Fruit fly (Drosophila melanogaster) whole organism, prepupa: Measurements from ENCODE around the gene dlp.

Source experiments
- CG10631 ChIP-seq: fragments of 200-800 bp; sonication (Bioruptor generic); optimal IDR thresholded peaks from 2 replicates; lab custom pipeline; 2016; ENCODE audit warnings: missing biosample characterization, missing genetic modification characterization
- CG11294 ChIP-seq: fragments of 200-800 bp; sonication (Bioruptor generic); IDR thresholded peaks from 2 replicates; pipeline ENCODE4 v1.3.6; 2022; ENCODE audit warnings: missing biosample characterization, missing genetic modification characterization
- CG11902 ChIP-seq: fragments of 200-800 bp; sonication (Bioruptor generic); optimal IDR thresholded peaks from 3 replicates; lab custom pipeline; 2016; ENCODE audit warnings: missing biosample characterization, missing genetic modification characterization
- CG15336 ChIP-seq: fragments of 200-800 bp; sonication (Bioruptor generic); IDR thresholded peaks from 2 replicates; pipeline ENCODE4 v1.3.6; 2022; ENCODE audit warnings: missing biosample characterization, missing genetic modification characterization
- CG1621 ChIP-seq: fragments of 200-800 bp; sonication (Bioruptor generic); optimal IDR thresholded peaks from 3 replicates; lab custom pipeline; 2018; ENCODE audit warnings: missing biosample characterization, mild to moderate bottlenecking, missing genetic modification characterization
- CG3032 ChIP-seq: fragments of 200-800 bp; optimal IDR thresholded peaks from 2 replicates; lab custom pipeline; 2019; ENCODE audit warnings: missing biosample characterization, mild to moderate bottlenecking, missing genetic modification characterization, moderate library complexity
- CG31627 ChIP-seq: fragments of 200-800 bp; sonication (Bioruptor generic); optimal IDR thresholded peaks from 3 replicates; lab custom pipeline; 2016; ENCODE audit warnings: missing biosample characterization, missing genetic modification characterization
- CG32006 ChIP-seq: fragments of 200-800 bp; sonication (Bioruptor generic); optimal IDR thresholded peaks from 3 replicates; lab custom pipeline; 2017; ENCODE audit warnings: missing biosample characterization, mild to moderate bottlenecking, missing genetic modification characterization
- CG34406 ChIP-seq: fragments of 200-800 bp; sonication (Bioruptor generic); optimal IDR thresholded peaks from 3 replicates; lab custom pipeline; 2016; ENCODE audit warnings: missing biosample characterization, missing genetic modification characterization
- CG3919 ChIP-seq: fragments of 200-800 bp; sonication (Bioruptor generic); optimal IDR thresholded peaks from 3 replicates; lab custom pipeline; 2016; ENCODE audit warnings: missing biosample characterization, missing genetic modification characterization
- CG6276 ChIP-seq: fragments of 200-800 bp; sonication (Bioruptor generic); optimal IDR thresholded peaks from 2 replicates; lab custom pipeline; 2017; ENCODE audit warnings: missing biosample characterization, mild to moderate bottlenecking, missing genetic modification characterization
- CG6792 ChIP-seq: fragments of 200-800 bp; sonication (Bioruptor generic); optimal IDR thresholded peaks from 3 replicates; lab custom pipeline; 2016; ENCODE audit warnings: missing biosample characterization, missing genetic modification characterization
- CG6808 ChIP-seq: fragments of 200-800 bp; sonication (Bioruptor generic); optimal IDR thresholded peaks from 3 replicates; lab custom pipeline; 2017; ENCODE audit warnings: missing biosample characterization, missing genetic modification characterization, mild to moderate bottlenecking, moderate library complexity, missing genetic modification reagents
- CG6854 ChIP-seq: fragments of 200-800 bp; sonication (Bioruptor generic); optimal IDR thresholded peaks from 2 replicates; lab custom pipeline; 2017; ENCODE audit warnings: missing biosample characterization, mild to moderate bottlenecking, missing genetic modification characterization
- CG7368 ChIP-seq: fragments of 200-800 bp; sonication (Bioruptor generic); optimal IDR thresholded peaks from 3 replicates; lab custom pipeline; 2016; ENCODE audit warnings: missing biosample characterization, missing genetic modification characterization
- CG8119 ChIP-seq: fragments of 200-800 bp; sonication (Bioruptor generic); IDR thresholded peaks from 3 replicates; pipeline ENCODE4 v1.3.6; 2022; ENCODE audit warnings: missing biosample characterization, missing genetic modification characterization
- CG8319 ChIP-seq: fragments of 200-800 bp; sonication (Bioruptor generic); optimal IDR thresholded peaks from 3 replicates; lab custom pipeline; 2016; ENCODE audit warnings: missing biosample characterization, missing genetic modification characterization
- CG8632 ChIP-seq: fragments of 200-800 bp; sonication (Bioruptor generic); optimal IDR thresholded peaks from 3 replicates; lab custom pipeline; 2016; ENCODE audit warnings: missing biosample characterization, missing genetic modification characterization
- CG9139 ChIP-seq: fragments of 200-800 bp; sonication (Bioruptor generic); optimal IDR thresholded peaks from 3 replicates; lab custom pipeline; 2017; ENCODE audit warnings: missing biosample characterization, mild to moderate bottlenecking, missing genetic modification characterization
- Ets21C ChIP-seq: fragments of 200-800 bp; sonication (Bioruptor generic); optimal IDR thresholded peaks from 3 replicates; lab custom pipeline; 2016; ENCODE audit warnings: missing biosample characterization, missing genetic modification characterization
- Ets96B ChIP-seq: fragments of 200-800 bp; optimal IDR thresholded peaks from 2 replicates; lab custom pipeline; 2019; ENCODE audit warnings: missing biosample characterization, mild to moderate bottlenecking, missing genetic modification characterization, moderate library complexity
- Lpt ChIP-seq: fragments of 200-800 bp; sonication (Bioruptor generic); optimal IDR thresholded peaks from 3 replicates; lab custom pipeline; 2016; ENCODE audit warnings: missing biosample characterization, missing genetic modification characterization
- Met ChIP-seq: fragments of 200-800 bp; sonication (Bioruptor generic); optimal IDR thresholded peaks from 3 replicates; lab custom pipeline; 2016; ENCODE audit warnings: missing biosample characterization, missing genetic modification characterization
- Sox102F ChIP-seq: fragments of 200-800 bp; sonication (Bioruptor generic); optimal IDR thresholded peaks from 2 replicates; lab custom pipeline; 2016; ENCODE audit warnings: missing biosample characterization, mild to moderate bottlenecking, missing genetic modification characterization
- Sox14 ChIP-seq: fragments of 200-800 bp; sonication (Bioruptor generic); optimal IDR thresholded peaks from 3 replicates; lab custom pipeline; 2016; ENCODE audit warnings: missing biosample characterization, missing genetic modification characterization
- Sox15 ChIP-seq: fragments of 200-800 bp; sonication (Bioruptor generic); optimal IDR thresholded peaks from 3 replicates; lab custom pipeline; 2016; ENCODE audit warnings: missing biosample characterization, missing genetic modification characterization
- achi ChIP-seq: fragments of 200-800 bp; sonication (Bioruptor generic); optimal IDR thresholded peaks from 3 replicates; lab custom pipeline; 2016; ENCODE audit warnings: missing biosample characterization, missing genetic modification characterization
- cyc ChIP-seq: fragments of 200-800 bp; sonication (Bioruptor generic); optimal IDR thresholded peaks from 3 replicates; lab custom pipeline; 2016; ENCODE audit warnings: missing biosample characterization, missing genetic modification characterization
- dac ChIP-seq: fragments of 200-800 bp; sonication (Bioruptor generic); optimal IDR thresholded peaks from 2 replicates; lab custom pipeline; 2017; ENCODE audit warnings: missing biosample characterization, mild to moderate bottlenecking, missing genetic modification characterization
- esn ChIP-seq: fragments of 200-800 bp; sonication (Bioruptor generic); optimal IDR thresholded peaks from 2 replicates; lab custom pipeline; 2016; ENCODE audit warnings: missing biosample characterization, mild to moderate bottlenecking, missing genetic modification characterization, moderate library complexity
- fd59A ChIP-seq: fragments of 200-800 bp; sonication (Bioruptor generic); optimal IDR thresholded peaks from 2 replicates; lab custom pipeline; 2017; ENCODE audit warnings: missing biosample characterization, mild to moderate bottlenecking, missing genetic modification characterization, missing genetic modification reagents
- fkh ChIP-seq: fragments of 200-800 bp; sonication (Bioruptor generic); optimal IDR thresholded peaks from 3 replicates; lab custom pipeline; 2017; ENCODE audit warnings: missing biosample characterization, mild to moderate bottlenecking, missing genetic modification characterization, moderate library complexity
- net ChIP-seq: fragments of 200-800 bp; sonication (Bioruptor generic); optimal IDR thresholded peaks from 3 replicates; lab custom pipeline; 2016; ENCODE audit warnings: missing biosample characterization, missing genetic modification characterization
- pdm3 ChIP-seq: fragments of 200-800 bp; sonication (Bioruptor generic); optimal IDR thresholded peaks from 3 replicates; lab custom pipeline; 2016; ENCODE audit warnings: missing biosample characterization, missing genetic modification characterization
- ss ChIP-seq, 2 experiments: fragments of 200-800 bp; sonication (Bioruptor generic); optimal IDR thresholded peaks; 2 replicates in 1 of 2; 3 replicates in 1 of 2; lab custom pipeline; 2017 to 2018; ENCODE audit warnings: mild to moderate bottlenecking in 2 of 2, missing biosample characterization in 2 of 2, missing genetic modification characterization in 2 of 2, moderate library complexity in 1 of 2
- topi ChIP-seq: fragments of 200-800 bp; sonication (Bioruptor generic); optimal IDR thresholded peaks from 3 replicates; lab custom pipeline; 2016; ENCODE audit warnings: missing biosample characterization, missing genetic modification characterization
- vri ChIP-seq: fragments of 200-800 bp; sonication (Bioruptor generic); optimal IDR thresholded peaks from 3 replicates; lab custom pipeline; 2016; ENCODE audit warnings: missing biosample characterization, mild to moderate bottlenecking, missing genetic modification characterization

The dlp gene

dm6 chr3L:14686251-14686650 lies 53.9 kb downstream of the dlp start:
- no peak for TF ChIP-seq CG8119 (GFP tag; lab: Robert Waterston, UW)
- no peak for TF ChIP-seq CG3919 (GFP tag; lab: Kevin White, UChicago)
- TF ChIP-seq CG9139, result no peak
- TF ChIP-seq vri (GFP tag; lab: Kevin White, UChicago), result no peak

- no peak for TF ChIP-seq CG6792
- TF ChIP-seq CG32006 (GFP tag; lab: Kevin White, UChicago), result no peak
- TF ChIP-seq topi (GFP tag; lab: Kevin White, UChicago), result no peak
- TF ChIP-seq CG8119 (GFP tag; lab: Robert Waterston, UW), result no peak
- TF ChIP-seq CG1621 (tag; lab: Kevin White, UChicago), result no peak
- no peak for TF ChIP-seq net (GFP tag; lab: Kevin White, UChicago)
- no peak for TF ChIP-seq CG10631 (GFP tag; lab: Kevin White, UChicago)
- TF ChIP-seq cyc, result no peak
- TF ChIP-seq CG9139, result no peak
- no peak for TF ChIP-seq Sox15 (GFP tag; lab: Kevin White, UChicago)
- TF ChIP-seq CG6854 (GFP tag; lab: Kevin White, UChicago), result no peak
- no peak for TF ChIP-seq Lpt (GFP tag; lab: Kevin White, UChicago)
Observed at dm6 chr3L:14691047-14691446, 58.6 kb downstream of the dlp start, which contains the start of gene gdrd. Gene gdrd (plus strand): TSS chr3L:14691347.

- TF ChIP-seq topi (GFP tag; lab: Kevin White, UChicago), result no peak
- no peak for TF ChIP-seq Sox102F (GFP tag; lab: Kevin White, UChicago)
- TF ChIP-seq esn, result no peak
- no peak for TF ChIP-seq dac
- no peak for TF ChIP-seq achi (GFP tag; lab: Kevin White, UChicago)
- no peak for TF ChIP-seq Ets96B (tag; lab: Kevin White, UChicago)
- no peak for TF ChIP-seq CG31627 (GFP tag; lab: Kevin White, UChicago)
- TF ChIP-seq CG34406, result no peak
- no peak for TF ChIP-seq CG10631 (GFP tag; lab: Kevin White, UChicago)
Observed at dm6 chr3L:14697005-14697404, 64.6 kb downstream of the dlp start, which contains the start of gene CG13474. Gene CG13474 (minus strand): TSS chr3L:14697105.

dm6 chr3L:14701578-14701977 lies 69.2 kb downstream of the dlp start, which contains the start of gene CG17177:
Gene CG17177 (minus strand): TSS chr3L:14701678.
- TF ChIP-seq CG8632 (GFP tag; lab: Kevin White, UChicago) (no peak), CG11294 (no peak), CG7368 (no peak), Lpt (GFP tag; lab: Kevin White, UChicago) (no peak), CG11902 (GFP tag; lab: Kevin White, UChicago) (no peak), CG6276 (GFP tag; lab: Kevin White, UChicago) (no peak), CG8119 (GFP tag; lab: Robert Waterston, UW) (no peak)
- TF ChIP-seq, all 60 proteins: peak for 0

- TF ChIP-seq esn (no peak), fkh (no peak), Ets21C (GFP tag; lab: Kevin White, UChicago) (no peak), pdm3 (GFP tag; lab: Kevin White, UChicago) (no peak), cyc (no peak), CG3032 (tag; lab: Kevin White, UChicago) (no peak), CG8319 (GFP tag; lab: Kevin White, UChicago) (no peak), ss (GFP tag; optimal IDR thresholded peaks at IDR 0.05; lab: Kevin White, UChicago) (no peak), fd59A (no peak), Met (no peak), Sox14 (GFP tag; lab: Kevin White, UChicago) (no peak), CG11294 (no peak), CG15336 (no peak), CG6808 (GFP tag; lab: Kevin White, UChicago) (no peak)
Observed at dm6 chr3L:14705164-14705563, 72.8 kb downstream of the dlp start, which contains the start of gene CG13476. Gene CG13476 (plus strand): TSS chr3L:14705464.
